Worm (Caenorhabditis elegans) whole organism, L4 larva: Measurements from ENCODE around the gene C05C10.7.
A peak's percentile ranks its signal among the peaks of the same experiment; 100 is the strongest.

Experiments
- D1046.2 ChIP-seq: fragments of 200-800 bp; sonication (Bioruptor generic); IDR thresholded peaks from 2 replicates; pipeline ENCODE4 v1.3.6; 2022; ENCODE audit warnings: missing genetic modification characterization, missing compliant biosample characterization
- F37D6.2 ChIP-seq: sonication (generic microtip); optimal IDR thresholded peaks from 2 replicates; lab custom pipeline; 2016; ENCODE audit warnings: mild to moderate bottlenecking, missing genetic modification characterization, missing compliant biosample characterization
- F44E2.7 ChIP-seq: fragments of 200-800 bp; sonication (Bioruptor generic); IDR thresholded peaks from 2 replicates; pipeline ENCODE4 v2.1.2; 2022; ENCODE audit warnings: missing genetic modification characterization, missing compliant biosample characterization
- R02D3.7 ChIP-seq: fragments of 150-350 bp; sonication (generic microtip); optimal IDR thresholded peaks from 3 replicates; lab custom pipeline; 2014; ENCODE audit warnings: missing biosample characterization, missing genetic modification characterization
- T26A8.4 ChIP-seq: fragments of 200-800 bp; sonication (Bioruptor generic); IDR thresholded peaks from 2 replicates; pipeline ENCODE4 v1.3.6; 2022; ENCODE audit warnings: missing genetic modification characterization, missing compliant biosample characterization
- Y105C5A.15 ChIP-seq: fragments of 200-800 bp; sonication (Bioruptor generic); IDR thresholded peaks from 2 replicates; pipeline ENCODE4 v1.3.6; 2022; ENCODE audit warnings: missing genetic modification characterization, missing compliant biosample characterization
- Y48G9A.11 ChIP-seq: fragments of 200-800 bp; sonication (Bioruptor generic); IDR thresholded peaks from 2 replicates; pipeline ENCODE4 v1.3.6; 2022; ENCODE audit warnings: missing genetic modification reagents, missing genetic modification characterization, missing compliant biosample characterization
- Y75B8A.6 ChIP-seq: fragments of 200-800 bp; sonication (Bioruptor generic); IDR thresholded peaks from 2 replicates; pipeline ENCODE4 v1.3.6; 2022; ENCODE audit warnings: missing genetic modification reagents, missing genetic modification characterization, missing compliant biosample characterization
- ZK546.5 ChIP-seq, 2 experiments: sonication (generic microtip); optimal IDR thresholded peaks; 2 replicates each; lab custom pipeline; 2017; ENCODE audit warnings: missing biosample characterization in 2 of 2, missing genetic modification characterization in 2 of 2
- aha-1 ChIP-seq: fragments of 150-350 bp; peaks from one replicate; lab custom pipeline; 2014; ENCODE audit warnings: missing biosample characterization, missing genetic modification characterization
- aly-2 ChIP-seq: sonication (generic microtip); optimal IDR thresholded peaks from 2 replicates; lab custom pipeline; 2018; ENCODE audit warnings: missing biosample characterization, missing genetic modification characterization
- ama-1 ChIP-seq: fragments of 150-350 bp; optimal IDR thresholded peaks from 2 replicates; lab custom pipeline; 2014; ENCODE audit warnings: inconsistent platforms, mixed read lengths
- arid-1 ChIP-seq: fragments of 200-800 bp; sonication (Bioruptor generic); conservative IDR thresholded peaks from 2 replicates; pipeline ENCODE4 v1.3.6; 2022; ENCODE audit warnings: missing genetic modification reagents, missing genetic modification characterization, missing compliant biosample characterization
- ceh-20 ChIP-seq: fragments of 200-800 bp; sonication (Bioruptor generic); IDR thresholded peaks from 2 replicates; pipeline ENCODE4 v1.3.6; 2022; ENCODE audit warnings: missing genetic modification reagents, missing genetic modification characterization, missing compliant biosample characterization
- ceh-62 ChIP-seq: sonication (generic microtip); optimal IDR thresholded peaks from 2 replicates; lab custom pipeline; 2017; ENCODE audit warnings: missing biosample characterization, missing genetic modification characterization
- ces-1 ChIP-seq: fragments of 150-350 bp; sonication (generic microtip); optimal IDR thresholded peaks from 4 replicates; lab custom pipeline; 2014; ENCODE audit warnings: missing biosample characterization, missing genetic modification reagents, missing genetic modification characterization
- cey-2 ChIP-seq: sonication (generic microtip); optimal IDR thresholded peaks from 3 replicates; lab custom pipeline; 2017; ENCODE audit warnings: missing genetic modification characterization, mild to moderate bottlenecking, missing compliant biosample characterization, antibody characterized with exemption, borderline replicate concordance; ENCODE audit not compliant: insufficient read depth
- daf-16 ChIP-seq, 3 experiments: sonication (generic microtip); optimal IDR thresholded peaks; 2 replicates each; lab custom pipeline; 2016 to 2017; ENCODE audit warnings: missing genetic modification characterization in 3 of 3, missing genetic modification reagents in 3 of 3, mild to moderate bottlenecking in 2 of 3, missing compliant biosample characterization in 2 of 3, missing biosample characterization in 1 of 3, moderate library complexity in 1 of 3
- dmd-9 ChIP-seq: fragments of 200-800 bp; sonication (Bioruptor generic); IDR thresholded peaks from 2 replicates; pipeline ENCODE4 v1.3.6; 2022; ENCODE audit warnings: missing genetic modification reagents, missing genetic modification characterization, missing compliant biosample characterization
- duxl-1 ChIP-seq: sonication (generic microtip); optimal IDR thresholded peaks from 2 replicates; lab custom pipeline; 2016; ENCODE audit warnings: mild to moderate bottlenecking, missing genetic modification characterization, moderate library complexity, missing compliant biosample characterization; ENCODE audit not compliant: poor library complexity
- dve-1 ChIP-seq: sonication (generic microtip); optimal IDR thresholded peaks from 2 replicates; lab custom pipeline; 2017; ENCODE audit warnings: antibody characterized with exemption, mild to moderate bottlenecking, missing genetic modification characterization, missing compliant biosample characterization; ENCODE audit not compliant: insufficient read depth
- gei-8 ChIP-seq: fragments of 200-800 bp; sonication (Bioruptor generic); optimal IDR thresholded peaks from 2 replicates; lab custom pipeline; 2018; ENCODE audit warnings: mild to moderate bottlenecking, missing genetic modification characterization, missing compliant biosample characterization
- hlh-11 ChIP-seq: fragments of 200-800 bp; sonication (Bioruptor generic); optimal IDR thresholded peaks from 2 replicates; lab custom pipeline; 2018; ENCODE audit warnings: mild to moderate bottlenecking, missing genetic modification characterization, missing compliant biosample characterization
- lim-7 ChIP-seq: fragments of 200-800 bp; sonication (Bioruptor generic); IDR thresholded peaks from 2 replicates; pipeline ENCODE4 v1.3.6; 2022; ENCODE audit warnings: missing genetic modification characterization, missing compliant biosample characterization
- lin-1 ChIP-seq: fragments of 200-800 bp; sonication (Bioruptor generic); IDR thresholded peaks from 2 replicates; pipeline ENCODE4 v1.3.6; 2022; ENCODE audit warnings: missing genetic modification reagents, missing genetic modification characterization, missing compliant biosample characterization
- lin-13 ChIP-seq: fragments of 150-350 bp; optimal IDR thresholded peaks from 2 replicates; lab custom pipeline; 2014; ENCODE audit warnings: missing biosample characterization, missing genetic modification reagents, missing genetic modification characterization
- lin-15B ChIP-seq: fragments of 150-350 bp; sonication (generic microtip); optimal IDR thresholded peaks from 3 replicates; lab custom pipeline; 2014; ENCODE audit warnings: missing biosample characterization, missing genetic modification characterization
- lin-29 ChIP-seq: fragments of 200-800 bp; sonication (Bioruptor generic); IDR thresholded peaks from 2 replicates; pipeline ENCODE4 v1.3.6; 2022; ENCODE audit warnings: missing genetic modification reagents, missing genetic modification characterization, missing compliant biosample characterization
- lin-38 ChIP-seq: fragments of 200-800 bp; sonication (Bioruptor generic); IDR thresholded peaks from 2 replicates; pipeline ENCODE4 v1.3.6; 2022; ENCODE audit warnings: missing genetic modification reagents, missing genetic modification characterization, missing compliant biosample characterization
- lsy-2 ChIP-seq, 2 experiments: fragments of 150-350 bp in 1 of 2; sonication (generic microtip) in 1 of 2; optimal IDR thresholded peaks; 2 replicates each; lab custom pipeline; 2014 to 2017; ENCODE audit warnings: missing biosample characterization in 2 of 2, missing genetic modification characterization in 2 of 2
- mdl-1 ChIP-seq, 2 experiments: fragments of 150-350 bp in 1 of 2; sonication (generic microtip) in 1 of 2; optimal IDR thresholded peaks; 2 replicates each; lab custom pipeline; 2014 to 2017; ENCODE audit warnings: missing biosample characterization in 2 of 2, missing genetic modification characterization in 2 of 2
- mdt-29 ChIP-seq: fragments of 200-800 bp; sonication (Bioruptor generic); IDR thresholded peaks from 2 replicates; pipeline ENCODE4 v1.3.6; 2022; ENCODE audit warnings: missing genetic modification reagents, missing genetic modification characterization, missing compliant biosample characterization
- mep-1 ChIP-seq: fragments of 150-350 bp; sonication (generic microtip); optimal IDR thresholded peaks from 3 replicates; lab custom pipeline; 2014; ENCODE audit warnings: missing biosample characterization, missing genetic modification characterization
- mes-2 ChIP-seq: sonication (generic microtip); optimal IDR thresholded peaks from 2 replicates; lab custom pipeline; 2016; ENCODE audit warnings: missing genotype, mild to moderate bottlenecking, missing genetic modification characterization, missing compliant biosample characterization; ENCODE audit not compliant: poor library complexity, severe bottlenecking
- nhr-102 ChIP-seq: sonication (generic microtip); optimal IDR thresholded peaks from 2 replicates; lab custom pipeline; 2016; ENCODE audit warnings: mild to moderate bottlenecking, missing genetic modification characterization, moderate library complexity, missing compliant biosample characterization
- nhr-111 ChIP-seq: fragments of 200-800 bp; sonication (Bioruptor generic); optimal IDR thresholded peaks from 2 replicates; lab custom pipeline; 2018; ENCODE audit warnings: mild to moderate bottlenecking, missing genetic modification characterization, missing compliant biosample characterization
- nhr-48 ChIP-seq: sonication (generic microtip); optimal IDR thresholded peaks from 2 replicates; lab custom pipeline; 2016; ENCODE audit warnings: mild to moderate bottlenecking, missing genetic modification characterization, missing compliant biosample characterization
- pha-4 ChIP-seq, 2 experiments: fragments of 150-350 bp in 1 of 2; fragments of 200-800 bp in 1 of 2; sonication (Bioruptor generic) in 1 of 2; IDR thresholded peaks in 1 of 2; optimal IDR thresholded peaks in 1 of 2; 2 replicates each; pipeline versions ENCODE4 v1.3.6 to Lab custom; 2014 to 2022; ENCODE audit warnings: missing genetic modification characterization in 2 of 2, missing genetic modification reagents in 2 of 2, missing biosample characterization in 1 of 2, missing compliant biosample characterization in 1 of 2
- pqm-1 ChIP-seq: sonication (generic microtip); optimal IDR thresholded peaks from 2 replicates; lab custom pipeline; 2017; ENCODE audit warnings: missing biosample characterization, missing genetic modification characterization
- saeg-2 ChIP-seq: fragments of 200-800 bp; sonication (Bioruptor generic); IDR thresholded peaks from 2 replicates; pipeline ENCODE4 v1.3.6; 2022; ENCODE audit warnings: missing genetic modification reagents, missing genetic modification characterization, missing compliant biosample characterization
- snpc-1.2 ChIP-seq: fragments of 200-800 bp; sonication (Bioruptor generic); IDR thresholded peaks from 2 replicates; pipeline ENCODE4 v1.3.6; 2022; ENCODE audit warnings: missing genetic modification reagents, missing genetic modification characterization, missing compliant biosample characterization
- snpc-4 ChIP-seq: fragments of 150-350 bp; optimal IDR thresholded peaks from 2 replicates; lab custom pipeline; 2014; ENCODE audit warnings: missing biosample characterization, missing genetic modification characterization
- vab-7 ChIP-seq: fragments of 200-800 bp; sonication (Bioruptor generic); IDR thresholded peaks from 2 replicates; pipeline ENCODE4 v1.3.6; 2022; ENCODE audit warnings: missing genetic modification reagents, missing genetic modification characterization, missing compliant biosample characterization
- zfp-3 ChIP-seq: fragments of 200-800 bp; sonication (Bioruptor generic); conservative IDR thresholded peaks from 2 replicates; pipeline ENCODE4 v1.3.6; 2022; ENCODE audit warnings: missing genetic modification reagents, missing genetic modification characterization, missing compliant biosample characterization
- zip-11 ChIP-seq: fragments of 200-800 bp; sonication (Bioruptor generic); IDR thresholded peaks from 2 replicates; pipeline ENCODE4 v1.3.6; 2022; ENCODE audit warnings: missing genetic modification characterization, missing compliant biosample characterization
- ztf-7 ChIP-seq: fragments of 150-350 bp; optimal IDR thresholded peaks from 2 replicates; lab custom pipeline; 2014; ENCODE audit warnings: missing biosample characterization, missing genetic modification characterization

C05C10.7 gene

ce11 chrII:9934570-9934969, 4.2 kb downstream of the C05C10.7 start (continued):
- no peak for TF ChIP-seq ces-1
- TF ChIP-seq ztf-7: no peak
- peak; percentile 8 for TF ChIP-seq duxl-1 (tag; lab: Kevin White, UChicago)
- 0 out of 2 replicates have a peak, but pooled peaks have one; percentile 38 for TF ChIP-seq Y48G9A.11 (GFP tag; lab: Robert Waterston, UW)
- no peak for TF ChIP-seq ceh-62 (tag; lab: Kevin White, UChicago)
- TF ChIP-seq nhr-48 (tag; lab: Kevin White, UChicago): no peak
- TF ChIP-seq snpc-1.2 (GFP tag; lab: Robert Waterston, UW): peak; percentile 21; the same call in 1 of the 2 replicates
- no peak for TF ChIP-seq saeg-2 (GFP tag; lab: Robert Waterston, UW)
- TF ChIP-seq ZK546.5 (tag; optimal IDR thresholded peaks at IDR 0.05; lab: Kevin White, UChicago): no peak
- 0 out of 2 replicates have a peak, but pooled peaks have one; percentile 32 for TF ChIP-seq arid-1 (GFP tag; lab: Robert Waterston, UW)
- no peak for TF ChIP-seq Y105C5A.15
- TF ChIP-seq nhr-111 (GFP tag; lab: Kevin White, UChicago): peak; percentile 58
- TF ChIP-seq lim-7 (GFP tag; lab: Robert Waterston, UW): 0 out of 2 replicates have a peak, but pooled peaks have one; percentile 61
- TF ChIP-seq lin-29 (GFP tag; lab: Robert Waterston, UW): 0 out of 2 replicates have a peak, but pooled peaks have one; percentile 38

DNA sequence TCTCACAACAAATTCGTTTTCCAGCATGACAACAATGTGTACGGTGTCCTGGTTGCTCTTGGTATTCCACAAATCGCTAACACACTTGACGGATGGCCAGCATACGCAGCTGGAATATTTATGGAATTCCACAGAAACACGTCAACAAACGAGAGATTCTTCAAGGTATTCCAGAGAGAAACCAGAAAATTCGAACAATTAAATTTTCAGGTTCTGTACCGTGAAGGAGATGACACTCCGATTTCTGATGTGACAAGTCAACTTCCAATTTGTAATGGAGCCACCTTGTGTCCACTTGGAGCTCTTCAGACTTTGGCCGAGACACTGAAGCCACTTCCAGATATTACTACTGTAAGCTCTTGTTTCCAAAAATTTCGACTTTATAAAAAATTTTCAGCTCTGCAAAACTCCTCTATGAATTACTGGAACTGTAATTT, 4.8 kb downstream of the C05C10.7 start:
- TF ChIP-seq lin-1 (GFP tag; lab: Robert Waterston, UW) (peak; percentile 21; the same call in 1 of the 2 replicates), nhr-102 (tag; lab: Kevin White, UChicago) (peak; percentile 62), ceh-20 (GFP tag; lab: Robert Waterston, UW) (0 out of 2 replicates have a peak, but pooled peaks have one; percentile 8), saeg-2 (GFP tag; lab: Robert Waterston, UW) (0 out of 2 replicates have a peak, but pooled peaks have one; percentile 15), vab-7 (GFP tag; lab: Robert Waterston, UW) (peak; percentile 28; the same call in 1 of the 2 replicates), zip-11 (GFP tag; lab: Robert Waterston, UW) (no peak), F44E2.7 (GFP tag; lab: Robert Waterston, UW) (no peak), F37D6.2 (tag; lab: Kevin White, UChicago) (no peak), mdt-29 (GFP tag; lab: Robert Waterston, UW) (peak; percentile 30; the same call in 1 of the 2 replicates), duxl-1 (tag; lab: Kevin White, UChicago) (peak; percentile 58), mep-1 (tag; lab: Kevin White, UChicago) (peak; percentile 71), zfp-3 (GFP tag; lab: Robert Waterston, UW) (peak; percentile 67), Y75B8A.6 (peak; percentile 66; the same call in 1 of the 2 replicates), T26A8.4 (peak; percentile 60), ama-1 (lab: Kevin White, UChicago) (peak; percentile 78), R02D3.7 (no peak), D1046.2 (GFP tag; lab: Robert Waterston, UW) (peak; percentile 59; the same call in 1 of the 2 replicates), aly-2 (tag; lab: Kevin White, UChicago) (no peak), dmd-9 (GFP tag; lab: Robert Waterston, UW) (no peak), dve-1 (tag; lab: Kevin White, UChicago) (peak; percentile 28), lin-13 (GFP tag; lab: Kevin White, UChicago) (peak; percentile 61), pha-4 (GFP tag; IDR thresholded peaks at IDR 0.05; lab: Robert Waterston, UW) (0 out of 2 replicates have a peak, but pooled peaks have one; percentile 29), pha-4 (tag; optimal IDR thresholded peaks at IDR 0.05; lab: Kevin White, UChicago) (no peak), lsy-2 (tag; optimal IDR thresholded peaks at IDR 0.05; lab: Kevin White, UChicago) (peak in 1 of 2 experiments; percentile 11), aha-1 (tag; lab: Kevin White, UChicago) (peak; percentile 94), daf-16 (GFP tag; optimal IDR thresholded peaks at IDR 0.05; lab: Kevin White, UChicago) (peak in 1 of 2 experiments; percentile 65), daf-16 (tag; optimal IDR thresholded peaks at IDR 0.05; lab: Kevin White, UChicago) (peak; percentile 50), nhr-48 (tag; lab: Kevin White, UChicago) (no peak), gei-8 (GFP tag; lab: Kevin White, UChicago) (peak; percentile 22), lin-38 (peak; percentile 59), mdl-1 (tag; optimal IDR thresholded peaks at IDR 0.05; lab: Kevin White, UChicago) (no peak), pqm-1 (tag; lab: Kevin White, UChicago) (no peak), mes-2 (tag; lab: Kevin White, UChicago) (peak; percentile 17), cey-2 (tag; lab: Kevin White, UChicago) (no peak), hlh-11 (tag; lab: Kevin White, UChicago) (peak; percentile 27), lin-15B (tag; lab: Kevin White, UChicago) (no peak), snpc-4 (tag; lab: Kevin White, UChicago) (no peak)
